Worm (Caenorhabditis elegans) whole organism, L2 larva: ENCODE data around the gene spat-1.

Experiments used
- C34F6.9 ChIP-seq: fragments of 150-350 bp; optimal IDR thresholded peaks from 2 replicates; lab custom pipeline; 2014; ENCODE audit warnings: missing biosample characterization, missing genetic modification characterization
- ceh-16 ChIP-seq: fragments of 150-350 bp; optimal IDR thresholded peaks from 2 replicates; lab custom pipeline; 2014; ENCODE audit warnings: missing biosample characterization, missing genetic modification characterization
- fos-1 ChIP-seq: fragments of 150-350 bp; optimal IDR thresholded peaks from 2 replicates; lab custom pipeline; 2014; ENCODE audit warnings: missing biosample characterization, missing genetic modification characterization
- nhr-10 ChIP-seq: sonication (generic microtip); optimal IDR thresholded peaks from 2 replicates; lab custom pipeline; 2017; ENCODE audit warnings: missing biosample characterization, missing genetic modification characterization
- nhr-12 ChIP-seq: fragments of 150-350 bp; optimal IDR thresholded peaks from 2 replicates; lab custom pipeline; 2014; ENCODE audit warnings: missing biosample characterization, missing genetic modification characterization
- sma-3 ChIP-seq: sonication (generic microtip); optimal IDR thresholded peaks from 2 replicates; lab custom pipeline; 2016; ENCODE audit warnings: missing genetic modification reagents, missing genetic modification characterization, missing compliant biosample characterization
- sma-9 ChIP-seq, 2 experiments: fragments of 150-350 bp in 1 of 2; sonication (generic microtip) in 1 of 2; optimal IDR thresholded peaks; 2 replicates each; lab custom pipeline; 2014 to 2016; ENCODE audit warnings: missing genetic modification characterization in 2 of 2, mild to moderate bottlenecking in 1 of 2, missing biosample characterization in 1 of 2, missing compliant biosample characterization in 1 of 2, missing genetic modification reagents in 1 of 2, moderate library complexity in 1 of 2
- unc-55 ChIP-seq: fragments of 150-350 bp; sonication (generic microtip); optimal IDR thresholded peaks from 3 replicates; lab custom pipeline; 2014; ENCODE audit warnings: missing biosample characterization, missing genetic modification reagents, missing genetic modification characterization
- unc-62 ChIP-seq: fragments of 150-350 bp; optimal IDR thresholded peaks from 2 replicates; lab custom pipeline; 2014; ENCODE audit warnings: missing biosample characterization, missing genetic modification reagents, missing genetic modification characterization

DNA sequence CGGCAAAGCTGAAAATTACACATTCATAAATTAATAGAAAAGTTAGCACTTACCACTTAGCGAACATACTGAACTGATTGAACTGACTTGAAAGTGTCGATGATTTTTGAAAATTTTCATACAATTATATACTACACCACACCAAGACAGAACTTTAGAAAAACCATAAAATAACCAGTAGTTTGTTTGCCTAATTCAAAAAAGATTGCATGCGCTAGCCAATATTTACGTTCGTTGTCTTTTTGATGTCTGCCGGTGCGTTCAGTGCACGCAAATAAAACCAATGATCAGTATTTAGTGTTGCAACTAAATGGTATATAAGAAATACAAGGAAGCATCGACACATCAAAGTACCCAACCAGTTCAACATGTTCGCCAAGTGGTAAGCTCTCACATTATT is 52.0 kb downstream of the spat-1 start, which contains the start of the genes nspb-8 and nspb-9:
- no peak for TF ChIP-seq unc-55 (GFP tag; lab: Kevin White, UChicago)
- no peak for TF ChIP-seq unc-62 (GFP tag; lab: Kevin White, UChicago)
- TF ChIP-seq nhr-12 (tag; lab: Kevin White, UChicago), result no peak
- TF ChIP-seq fos-1 (tag; lab: Kevin White, UChicago), result no peak
- TF ChIP-seq sma-3 (GFP tag; lab: Kevin White, UChicago), result no peak
- TF ChIP-seq C34F6.9 (tag; lab: Kevin White, UChicago), result no peak
- no peak for TF ChIP-seq nhr-10
- TF ChIP-seq ceh-16 (tag; lab: Kevin White, UChicago), result no peak
- TF ChIP-seq sma-9 (GFP tag; optimal IDR thresholded peaks at IDR 0.05; lab: Kevin White, UChicago), result no peak
- TF ChIP-seq sma-9 (tag; optimal IDR thresholded peaks at IDR 0.05; lab: Kevin White, UChicago), result no peak
